Fruit fly (Drosophila melanogaster): ENCODE data around the gene CG14937.

- TF ChIP-seq CTCF (optimal IDR thresholded peaks at IDR 0.05) (no peak), CG8478 (optimal IDR thresholded peaks at IDR 0.05) (no peak)
Measured at dm6 chr2L:11840391-11840790, 46.5 kb upstream of the CG14937 start, which contains the start of gene CG31704.
